Fruit fly (Drosophila melanogaster): ENCODE measurements around the gene ppk22.

DNA sequence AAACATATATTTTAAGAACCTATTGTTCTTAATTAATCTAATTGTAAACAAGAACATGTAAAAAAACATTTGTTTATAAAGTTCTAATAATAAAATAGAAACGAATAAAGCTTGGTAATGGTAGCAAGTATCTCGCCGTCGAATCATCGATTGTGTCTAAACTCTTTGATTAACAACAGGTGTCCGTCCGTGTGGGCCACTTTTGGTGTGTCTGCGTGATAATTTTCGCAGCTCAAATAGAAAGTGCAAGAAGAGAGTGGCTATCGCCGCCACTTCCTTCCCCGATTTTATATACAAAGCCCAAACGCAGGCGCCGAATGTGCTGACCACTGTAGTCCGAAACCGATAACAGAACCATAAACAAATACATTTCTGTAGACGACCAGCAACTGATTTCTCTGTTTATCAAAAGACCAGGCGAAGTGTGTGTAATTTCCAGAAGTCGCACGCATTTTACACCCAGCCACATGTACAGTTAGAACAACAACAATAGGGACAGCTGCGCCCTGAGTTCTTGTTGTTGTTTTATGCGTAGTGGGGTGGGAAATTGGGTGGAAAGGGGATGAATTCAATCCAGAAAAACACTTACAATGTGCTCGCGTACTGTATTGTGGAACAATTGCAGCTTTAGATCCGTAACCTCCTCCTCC is 46.5 kb downstream of the ppk22 start:
- TF ChIP-seq Sin3A (optimal IDR thresholded peaks at IDR 0.05) (no peak), Myc (optimal IDR thresholded peaks at IDR 0.05) (no peak), psq (optimal IDR thresholded peaks at IDR 0.05) (no peak)
